Fruit fly (Drosophila melanogaster): ENCODE data around the gene CG16952.
A peak's percentile ranks its signal among the peaks of the same experiment; 100 is the strongest.

The CG16952 gene

dm6 chrX:15886411-15887246, 16.6 kb downstream of the CG16952 start (continued):
- no peak for TF ChIP-seq pb (GFP tag; optimal IDR thresholded peaks at IDR 0.05)
- TF ChIP-seq CG18011 (GFP tag; optimal IDR thresholded peaks at IDR 0.05): no peak

dm6 chrX:15887247-15887616, 17.2 kb downstream of the CG16952 start, which contains the start of gene tay:
tay (minus strand) TSS chrX:15887311.
- no peak for TF ChIP-seq CG12236 (GFP tag; optimal IDR thresholded peaks at IDR 0.05)
- no peak for TF ChIP-seq CG11504 (tag; optimal IDR thresholded peaks at IDR 0.05)
- no peak for TF ChIP-seq Rx (GFP tag; IDR thresholded peaks at IDR 0.05)
- no peak for TF ChIP-seq fru (optimal IDR thresholded peaks at IDR 0.05)
- no peak for TF ChIP-seq CG17359 (tag; optimal IDR thresholded peaks at IDR 0.05)
- TF ChIP-seq CG6175 (GFP tag; IDR thresholded peaks at IDR 0.05): no peak
- TF ChIP-seq CG3847 (GFP tag; IDR thresholded peaks at IDR 0.05): no peak
- TF ChIP-seq toy (GFP tag; IDR thresholded peaks at IDR 0.05): no peak
- no peak for TF ChIP-seq CG1792 (GFP tag; optimal IDR thresholded peaks at IDR 0.05)
- TF ChIP-seq bbx (GFP tag; IDR thresholded peaks at IDR 0.05; ENCODE audit: partially characterized antibody): peak; percentile 81
- TF ChIP-seq Dip2 (GFP tag; IDR thresholded peaks at IDR 0.05): no peak
- TF ChIP-seq zf30C (GFP tag; optimal IDR thresholded peaks at IDR 0.05): peak; percentile 38
- no peak for TF ChIP-seq fd64A (GFP tag; optimal IDR thresholded peaks at IDR 0.05)
- no peak for TF ChIP-seq insv (GFP tag; optimal IDR thresholded peaks at IDR 0.05)
- no peak for TF ChIP-seq wek (GFP tag; optimal IDR thresholded peaks at IDR 0.05)
- TF ChIP-seq Ptx1 (GFP tag; IDR thresholded peaks at IDR 0.05): no peak
- TF ChIP-seq E2f2 (GFP tag; IDR thresholded peaks at IDR 0.05): peak; percentile 32; the same call in 1 of the 2 replicates
- peak; percentile 61; the same call in 1 of the 2 replicates for TF ChIP-seq nerfin-2 (GFP tag; IDR thresholded peaks at IDR 0.05; ENCODE audit: partially characterized antibody)
- TF ChIP-seq CG2199 (GFP tag; IDR thresholded peaks at IDR 0.05): peak; percentile 55; the same call in 2 of the 3 replicates
- TF ChIP-seq Antp (GFP tag; optimal IDR thresholded peaks at IDR 0.05): peak; percentile 31
- TF ChIP-seq Spps (tag; optimal IDR thresholded peaks at IDR 0.05): no peak
- no peak for TF ChIP-seq ash1 (GFP tag; optimal IDR thresholded peaks at IDR 0.05)
- TF ChIP-seq Usf (GFP tag; optimal IDR thresholded peaks at IDR 0.05): no peak
- 0 out of 2 replicates have a peak, but pooled peaks have one; percentile 11 for TF ChIP-seq al (GFP tag; IDR thresholded peaks at IDR 0.05)
- TF ChIP-seq CG4617 (GFP tag; optimal IDR thresholded peaks at IDR 0.05; ENCODE audit: borderline replicate concordance): peak; percentile 43
- no peak for TF ChIP-seq Sox102F (GFP tag; optimal IDR thresholded peaks at IDR 0.05)
- TF ChIP-seq Gug (GFP tag; IDR thresholded peaks at IDR 0.05): no peak; the same call in 3 of the 4 replicates
- no peak for TF ChIP-seq HLHmδ (GFP tag; optimal IDR thresholded peaks at IDR 0.05)
- TF ChIP-seq slp2 (GFP tag; optimal IDR thresholded peaks at IDR 0.05): no peak
- no peak for TF ChIP-seq CG12391 (tag; optimal IDR thresholded peaks at IDR 0.05)
- no peak for TF ChIP-seq CG18476 (GFP tag; optimal IDR thresholded peaks at IDR 0.05)
- TF ChIP-seq CG7556 (GFP tag; optimal IDR thresholded peaks at IDR 0.05): no peak
- TF ChIP-seq chm (GFP tag; IDR thresholded peaks at IDR 0.05): no peak
- TF ChIP-seq nom (GFP tag; optimal IDR thresholded peaks at IDR 0.05): no peak
- no peak for TF ChIP-seq Ravus (GFP tag; IDR thresholded peaks at IDR 0.05)
- no peak for TF ChIP-seq CG7839 (tag; optimal IDR thresholded peaks at IDR 0.05)
- peak; percentile 81 for TF ChIP-seq BEAF-32 (GFP tag; optimal IDR thresholded peaks at IDR 0.05)
- no peak for TF ChIP-seq Ada2b (GFP tag; IDR thresholded peaks at IDR 0.05)
- TF ChIP-seq jing (GFP tag; optimal IDR thresholded peaks at IDR 0.05): no peak
- TF ChIP-seq ase (GFP tag; IDR thresholded peaks at IDR 0.05): no peak
- peak; percentile 63 for TF ChIP-seq vnd (GFP tag; IDR thresholded peaks at IDR 0.05; ENCODE audit: partially characterized antibody)
- TF ChIP-seq CG15479 (GFP tag; optimal IDR thresholded peaks at IDR 0.05): no peak
- no peak for TF ChIP-seq ranshi (GFP tag; IDR thresholded peaks at IDR 0.05)
- peak in 1 of 2 experiments; percentile 34 for TF ChIP-seq Pdp1 (GFP tag; optimal IDR thresholded peaks at IDR 0.05)
- TF ChIP-seq Dbx (GFP tag; IDR thresholded peaks at IDR 0.05): no peak
- TF ChIP-seq CG10366 (GFP tag; IDR thresholded peaks at IDR 0.05): no peak

All from whole organism, embryonic.